Fruit fly (Drosophila melanogaster): ENCODE data around the gene CG6985.

The CG6985 gene

DNA sequence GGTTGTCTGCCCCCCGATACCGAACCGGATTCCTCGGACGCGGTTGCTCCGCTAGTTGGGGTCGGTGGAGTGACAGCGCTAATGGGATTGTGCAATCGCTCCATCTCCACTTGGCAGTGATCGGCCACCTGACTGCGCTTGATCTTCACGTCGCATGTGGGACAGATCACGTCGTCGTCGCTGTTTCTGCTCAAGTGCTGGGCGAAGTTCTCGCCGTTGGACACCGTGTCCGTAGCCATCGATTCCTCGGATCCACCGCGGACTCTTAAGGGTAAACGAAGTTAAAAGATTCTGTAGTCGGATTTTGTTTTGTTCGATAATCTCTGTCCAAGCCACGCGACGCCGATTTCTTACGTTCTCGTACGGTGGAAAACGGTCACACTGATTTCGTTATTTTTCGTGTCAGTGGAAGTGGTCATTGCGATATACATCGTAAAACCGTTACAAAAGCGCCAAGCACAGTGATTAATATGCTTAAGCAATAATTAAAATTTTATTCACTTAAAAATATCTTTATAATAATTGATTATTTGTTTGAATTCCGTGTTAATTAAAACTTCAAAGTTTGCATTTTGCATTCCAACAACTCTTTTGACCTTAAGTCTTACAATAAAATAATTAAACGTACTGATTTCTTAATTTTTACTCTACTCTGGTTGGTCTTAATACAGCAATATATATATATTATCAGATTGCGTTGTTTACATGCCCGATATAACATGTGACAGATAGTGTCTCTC lies 14.7 kb upstream of the CG6985 start, which contains the start of gene RNF220 (continued):
- TF ChIP-seq CG7963 (GFP tag; IDR thresholded peaks at IDR 0.05; ENCODE audit: partially characterized antibody) (peak; percentile 61; the same call in 2 of the 3 replicates), dysf (GFP tag; IDR thresholded peaks at IDR 0.05) (no peak), ara (GFP tag; IDR thresholded peaks at IDR 0.05) (no peak), usp (GFP tag; optimal IDR thresholded peaks at IDR 0.05) (no peak), Stat92E (GFP tag; optimal IDR thresholded peaks at IDR 0.05) (no peak), rib (GFP tag; IDR thresholded peaks at IDR 0.05) (no peak), Lpt (GFP tag; optimal IDR thresholded peaks at IDR 0.05) (no peak), CG4617 (GFP tag; optimal IDR thresholded peaks at IDR 0.05; ENCODE audit: borderline replicate concordance) (peak; percentile 5), CG6175 (GFP tag; IDR thresholded peaks at IDR 0.05) (no peak), bbx (GFP tag; IDR thresholded peaks at IDR 0.05; ENCODE audit: partially characterized antibody) (peak; percentile 78), tx (GFP tag; optimal IDR thresholded peaks at IDR 0.05) (no peak), cg (GFP tag; optimal IDR thresholded peaks at IDR 0.05) (no peak), Ptx1 (GFP tag; IDR thresholded peaks at IDR 0.05) (peak; percentile 8; the same call in 1 of the 2 replicates), amos (GFP tag; IDR thresholded peaks at IDR 0.05; ENCODE audit: partially characterized antibody) (peak; percentile 82), otp (GFP tag; IDR thresholded peaks at IDR 0.05) (no peak), Scr (GFP tag; IDR thresholded peaks at IDR 0.05; ENCODE audit: partially characterized antibody) (no peak; the same call in 1 of the 2 replicates), Pdp1 (GFP tag; optimal IDR thresholded peaks at IDR 0.05) (peak in 1 of 2 experiments; percentile 58), CG17568 (GFP tag; optimal IDR thresholded peaks at IDR 0.05) (no peak), CG12744 (GFP tag; optimal IDR thresholded peaks at IDR 0.05) (no peak), gsb (GFP tag; IDR thresholded peaks at IDR 0.05) (no peak), bab2 (GFP tag; optimal IDR thresholded peaks at IDR 0.05) (no peak), CG2678 (tag; optimal IDR thresholded peaks at IDR 0.05) (peak; percentile 35), trem (tag; optimal IDR thresholded peaks at IDR 0.05) (peak; percentile 8), CG10979 (tag; optimal IDR thresholded peaks at IDR 0.05) (no peak), CG2202 (tag; optimal IDR thresholded peaks at IDR 0.05) (no peak), CG4854 (GFP tag; optimal IDR thresholded peaks at IDR 0.05) (no peak), CG7556 (GFP tag; optimal IDR thresholded peaks at IDR 0.05) (no peak), CG10431 (GFP tag; optimal IDR thresholded peaks at IDR 0.05) (no peak), fd3F (GFP tag; optimal IDR thresholded peaks at IDR 0.05) (no peak), NfI (GFP tag; optimal IDR thresholded peaks at IDR 0.05) (no peak), CG13624 (GFP tag; optimal IDR thresholded peaks at IDR 0.05) (no peak), H15 (GFP tag; IDR thresholded peaks at IDR 0.05) (no peak), HLHmδ (GFP tag; optimal IDR thresholded peaks at IDR 0.05) (no peak), Nf-YA (GFP tag; IDR thresholded peaks at IDR 0.05) (no peak), Vsx1 (GFP tag; optimal IDR thresholded peaks at IDR 0.05) (no peak), Nf-YC (tag; optimal IDR thresholded peaks at IDR 0.05) (no peak), dati (GFP tag; IDR thresholded peaks at IDR 0.05) (no peak), CG5180 (GFP tag; optimal IDR thresholded peaks at IDR 0.05) (no peak), Mes4 (GFP tag; optimal IDR thresholded peaks at IDR 0.05) (no peak), gt (GFP tag; IDR thresholded peaks at IDR 0.05) (no peak), Bteb2 (GFP tag; optimal IDR thresholded peaks at IDR 0.05) (no peak), CG18599 (GFP tag; optimal IDR thresholded peaks at IDR 0.05) (peak; percentile 7), Hr3 (GFP tag; optimal IDR thresholded peaks at IDR 0.05) (no peak), TFAM (GFP tag; optimal IDR thresholded peaks at IDR 0.05) (no peak), fd64A (GFP tag; optimal IDR thresholded peaks at IDR 0.05) (no peak), Dfd (GFP tag; optimal IDR thresholded peaks at IDR 0.05) (no peak), H2.0 (GFP tag; IDR thresholded peaks at IDR 0.05) (no peak), Drgx (GFP tag; IDR thresholded peaks at IDR 0.05) (no peak), CG4730 (GFP tag; IDR thresholded peaks at IDR 0.05) (no peak)
